Worm (Caenorhabditis elegans): ENCODE data around the gene Y116A8C.25.

DNA sequence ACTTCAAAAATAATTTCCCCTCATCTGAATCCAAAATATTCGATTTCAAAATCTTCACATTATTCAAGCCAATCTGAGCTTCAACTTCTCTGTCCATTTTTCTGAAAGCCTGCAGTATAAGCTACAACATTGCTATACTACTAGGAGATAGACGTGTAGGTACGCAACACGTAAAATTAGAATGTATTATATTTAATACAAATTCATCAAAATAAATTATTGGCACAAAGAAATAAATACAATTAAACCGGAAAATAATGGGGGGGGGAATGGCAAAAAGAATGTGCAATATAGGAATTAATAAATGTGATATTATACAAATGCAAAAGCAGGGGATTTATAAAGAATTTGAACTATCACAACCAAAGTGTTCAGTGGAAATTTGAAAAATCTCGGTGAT lies at the start of gene Y116A8C.25:
- TF ChIP-seq ama-1 (optimal IDR thresholded peaks at IDR 0.05) (no peak), Y55F3AM.14 (GFP tag; optimal IDR thresholded peaks at IDR 0.05) (no peak), unc-39 (tag; optimal IDR thresholded peaks at IDR 0.05) (no peak), dmd-4 (tag; optimal IDR thresholded peaks at IDR 0.05) (no peak), lin-13 (GFP tag; optimal IDR thresholded peaks at IDR 0.05) (no peak), elt-3 (tag; optimal IDR thresholded peaks at IDR 0.05) (no peak), fos-1 (tag; optimal IDR thresholded peaks at IDR 0.05) (no peak), nhr-25 (tag; optimal IDR thresholded peaks at IDR 0.05) (no peak), mab-5 (tag; optimal IDR thresholded peaks at IDR 0.05) (no peak), nhr-6 (tag; optimal IDR thresholded peaks at IDR 0.05) (no peak), blmp-1 (tag; optimal IDR thresholded peaks at IDR 0.05; ENCODE audit: insufficient read depth) (no peak), sma-3 (GFP tag; optimal IDR thresholded peaks at IDR 0.05) (no peak), ztf-11 (tag; optimal IDR thresholded peaks at IDR 0.05) (no peak)

Data from whole organism, L2 larva.